Worm (Caenorhabditis elegans) whole organism, early embryonic: ENCODE measurements around the gene F10C1.9.

Source experiments
- F13C5.2 ChIP-seq: sonication (generic microtip); optimal IDR thresholded peaks from 2 replicates; lab custom pipeline; 2017; ENCODE audit warnings: mild to moderate bottlenecking, missing genetic modification characterization, inconsistent platforms, missing compliant biosample characterization
- ama-1 ChIP-seq: fragments of 150-350 bp; optimal IDR thresholded peaks from 2 replicates; lab custom pipeline; 2014
- ceh-13 ChIP-seq: fragments of 200-800 bp; sonication (Bioruptor generic); optimal IDR thresholded peaks from 2 replicates; lab custom pipeline; 2018; ENCODE audit warnings: mild to moderate bottlenecking, missing genetic modification characterization, missing compliant biosample characterization
- ceh-36 ChIP-seq: sonication (generic microtip); optimal IDR thresholded peaks from 2 replicates; lab custom pipeline; 2016; ENCODE audit warnings: missing genetic modification characterization, inconsistent platforms, missing compliant biosample characterization
- flt-1 ChIP-seq: fragments of 200-800 bp; sonication (Bioruptor generic); IDR thresholded peaks from 2 replicates; pipeline ENCODE4 v1.3.6; 2022; ENCODE audit warnings: missing genetic modification characterization, missing compliant biosample characterization
- hmg-4 ChIP-seq: fragments of 200-800 bp; sonication (Bioruptor generic); optimal IDR thresholded peaks from 2 replicates; lab custom pipeline; 2018; ENCODE audit warnings: mild to moderate bottlenecking, missing genetic modification characterization, missing compliant biosample characterization
- scrt-1 ChIP-seq: fragments of 200-800 bp; sonication (Bioruptor generic); IDR thresholded peaks from 2 replicates; pipeline ENCODE4 v1.3.6; 2022; ENCODE audit warnings: missing genetic modification characterization, missing compliant biosample characterization
- sea-1 ChIP-seq: fragments of 200-800 bp; sonication (Bioruptor generic); conservative IDR thresholded peaks from 2 replicates; pipeline ENCODE4 v1.3.6; 2022; ENCODE audit warnings: missing genetic modification characterization, missing compliant biosample characterization

DNA sequence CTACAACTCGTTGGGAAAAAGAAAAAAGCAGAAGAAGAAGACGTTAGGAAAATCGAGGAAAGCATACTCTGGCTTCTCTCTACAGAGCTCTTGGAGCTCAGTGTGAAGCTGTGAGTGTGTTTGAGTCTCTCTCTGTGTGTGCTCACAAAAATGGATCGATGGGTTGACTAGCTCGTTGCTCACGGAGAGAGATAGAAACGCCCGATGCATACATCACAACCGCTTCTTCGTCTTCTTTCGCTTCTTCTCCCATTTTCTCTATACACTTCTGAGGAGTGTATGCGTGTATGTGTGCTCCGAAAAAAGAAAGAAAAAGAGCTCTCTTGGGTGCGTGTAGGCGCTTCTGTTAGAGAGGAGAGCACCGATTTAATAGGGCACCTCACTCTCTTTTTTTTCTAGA, 20.0 kb downstream of the F10C1.9 start:
- TF ChIP-seq ama-1 (lab: Kevin White, UChicago): no peak
- no peak for TF ChIP-seq sea-1 (GFP tag; lab: Robert Waterston, UW)
- TF ChIP-seq F13C5.2 (tag; lab: Kevin White, UChicago): no peak
- no peak for TF ChIP-seq ceh-36 (tag; lab: Kevin White, UChicago)
- TF ChIP-seq ceh-13 (GFP tag; lab: Kevin White, UChicago): no peak
- TF ChIP-seq hmg-4: no peak
- TF ChIP-seq flt-1 (GFP tag; lab: Robert Waterston, UW): no peak
- TF ChIP-seq scrt-1: no peak
